Worm (Caenorhabditis elegans): Measurements from ENCODE around the gene sra-7.

Gene sra-7

DNA sequence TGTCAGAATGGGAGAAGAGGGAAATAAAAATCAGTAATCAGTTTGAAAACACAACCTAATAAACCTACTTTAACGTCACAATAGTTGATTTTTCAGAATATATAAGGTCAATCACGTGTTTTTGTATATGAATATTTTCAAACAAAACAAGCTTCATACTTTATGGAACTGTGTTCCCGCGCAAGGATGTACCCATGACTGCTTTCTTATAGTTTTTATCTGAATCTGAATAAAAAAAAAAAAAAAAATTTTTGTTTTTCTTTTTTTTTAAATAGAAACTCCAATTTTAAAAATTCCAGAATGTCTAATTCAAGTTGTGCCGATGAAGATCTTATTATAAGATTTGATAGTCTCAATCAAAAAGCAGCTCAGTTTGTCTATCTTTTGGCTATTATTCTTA, 16.0 kb upstream of the sra-7 start, which contains the start of gene sra-2:
Gene sra-2, plus strand, starts transcription at position 301 of the 400 bp plus-strand sequence.
- TF ChIP-seq nhr-28 (tag; optimal IDR thresholded peaks at IDR 0.05), result no peak
- TF ChIP-seq zag-1 (tag; optimal IDR thresholded peaks at IDR 0.05), result no peak
- no peak for TF ChIP-seq jun-1 (tag; optimal IDR thresholded peaks at IDR 0.05)
- no peak for TF ChIP-seq nhr-67 (tag; optimal IDR thresholded peaks at IDR 0.05)
- no peak for TF ChIP-seq nhr-25 (tag; optimal IDR thresholded peaks at IDR 0.05)
- no peak for TF ChIP-seq lin-15B (tag; optimal IDR thresholded peaks at IDR 0.05)
- TF ChIP-seq elt-2 (tag; optimal IDR thresholded peaks at IDR 0.05), result no peak
- TF ChIP-seq nhr-23 (tag; optimal IDR thresholded peaks at IDR 0.05), result no peak
- TF ChIP-seq skn-1 (tag; optimal IDR thresholded peaks at IDR 0.05), result no peak
- no peak for TF ChIP-seq ama-1 (optimal IDR thresholded peaks at IDR 0.05)
- no peak for TF ChIP-seq mml-1 (tag; optimal IDR thresholded peaks at IDR 0.05)
- TF ChIP-seq hmg-11 (tag; optimal IDR thresholded peaks at IDR 0.05), result no peak

DNA sequence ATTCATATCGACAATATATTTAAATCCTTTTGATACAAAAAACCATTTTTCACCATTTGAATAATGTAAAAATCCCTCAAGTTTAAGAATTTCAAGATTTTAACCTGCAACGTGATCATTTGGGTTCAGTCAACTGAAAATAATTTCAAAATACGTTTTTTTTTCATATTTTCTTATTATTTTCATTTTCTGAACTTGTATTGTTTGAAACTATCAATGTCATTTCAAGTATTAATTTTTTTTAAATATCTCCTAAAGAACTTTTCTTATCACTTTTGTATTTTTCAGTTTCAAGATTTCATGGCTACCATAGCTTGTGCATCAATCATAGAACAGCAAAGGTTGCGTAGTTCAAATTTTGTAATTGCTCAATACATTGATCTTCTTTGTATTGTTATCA, 12.5 kb upstream of the sra-7 start, which contains the start of gene sra-9:
Gene sra-9, plus strand, starts transcription at position 301 of the 400 bp plus-strand sequence.
- no peak for TF ChIP-seq R02D3.7 (tag; optimal IDR thresholded peaks at IDR 0.05)
- TF ChIP-seq ztf-11 (tag; optimal IDR thresholded peaks at IDR 0.05), result no peak
- no peak for TF ChIP-seq nhr-77 (tag; optimal IDR thresholded peaks at IDR 0.05)
- no peak for TF ChIP-seq aly-2 (tag; optimal IDR thresholded peaks at IDR 0.05)
- TF ChIP-seq ama-1 (optimal IDR thresholded peaks at IDR 0.05), result no peak
- no peak for TF ChIP-seq egl-27 (tag; optimal IDR thresholded peaks at IDR 0.05)
- no peak for TF ChIP-seq daf-12 (tag; optimal IDR thresholded peaks at IDR 0.05)
- no peak for TF ChIP-seq lin-39 (tag; optimal IDR thresholded peaks at IDR 0.05)
- no peak for TF ChIP-seq nhr-43 (tag; optimal IDR thresholded peaks at IDR 0.05; ENCODE audit: poor library complexity, severe bottlenecking)

DNA sequence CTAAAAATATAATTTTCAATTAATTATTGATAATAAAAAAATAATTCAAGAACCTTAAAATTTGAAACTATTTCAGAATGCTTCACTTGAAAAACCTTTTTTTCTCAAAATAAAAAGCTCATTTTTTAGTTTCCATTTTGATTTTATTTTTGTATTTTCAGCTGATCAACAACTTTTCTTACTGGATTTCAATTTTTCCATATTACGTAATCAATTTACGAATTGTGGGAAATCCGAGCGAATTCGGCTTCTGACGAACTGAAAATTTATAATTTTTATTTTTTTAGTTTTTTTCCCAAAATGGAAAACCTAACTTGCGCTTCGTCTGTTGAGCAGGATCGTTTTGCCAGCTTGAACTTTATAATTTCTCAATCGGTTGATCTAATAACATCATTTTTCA, 7.1 kb upstream of the sra-7 start, which contains the start of gene sra-8:
Gene sra-8, plus strand, starts transcription at position 301 of the 400 bp plus-strand sequence.
- TF ChIP-seq nhr-23 (tag; optimal IDR thresholded peaks at IDR 0.05) (no peak), ama-1 (optimal IDR thresholded peaks at IDR 0.05) (no peak), nhr-11 (tag; optimal IDR thresholded peaks at IDR 0.05) (no peak), egl-5 (tag; optimal IDR thresholded peaks at IDR 0.05) (no peak), ztf-11 (tag; optimal IDR thresholded peaks at IDR 0.05) (no peak), ceh-9 (tag; optimal IDR thresholded peaks at IDR 0.05) (no peak), jun-1 (tag; optimal IDR thresholded peaks at IDR 0.05) (no peak), hmg-11 (tag; optimal IDR thresholded peaks at IDR 0.05) (no peak), lin-15B (tag; optimal IDR thresholded peaks at IDR 0.05) (no peak), nhr-43 (tag; optimal IDR thresholded peaks at IDR 0.05; ENCODE audit: poor library complexity, severe bottlenecking) (no peak), pqm-1 (tag; optimal IDR thresholded peaks at IDR 0.05) (no peak), zag-1 (tag; optimal IDR thresholded peaks at IDR 0.05) (no peak), sea-2 (GFP tag; optimal IDR thresholded peaks at IDR 0.05) (no peak), ceh-28 (tag; optimal IDR thresholded peaks at IDR 0.05) (no peak), fkh-2 (tag; optimal IDR thresholded peaks at IDR 0.05) (no peak), ZK546.5 (tag; optimal IDR thresholded peaks at IDR 0.05) (no peak), mdl-1 (tag; optimal IDR thresholded peaks at IDR 0.05) (no peak), skn-1 (tag; optimal IDR thresholded peaks at IDR 0.05) (no peak)

DNA sequence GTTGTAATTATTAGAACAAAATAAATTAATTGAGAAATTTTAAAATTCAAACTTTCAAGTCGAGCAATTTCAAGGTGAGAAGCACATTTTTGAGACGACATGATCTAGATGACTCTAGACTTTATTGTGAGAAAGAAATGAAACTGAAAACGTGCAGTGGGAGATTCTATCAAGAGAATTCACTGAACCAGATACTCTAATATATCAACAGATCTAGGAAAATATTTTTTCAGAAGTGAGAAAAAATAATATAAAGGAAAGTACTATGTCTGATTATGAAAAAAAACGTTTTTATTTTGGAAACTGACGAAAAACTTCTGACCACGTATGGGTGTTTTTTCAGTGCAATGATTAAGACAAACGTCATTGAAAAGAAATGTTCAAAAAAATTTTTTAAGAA, 3.8 kb upstream of the sra-7 start, which contains the start of gene sra-3:
Gene sra-3, minus strand, starts transcription at position 101 of the 400 bp plus-strand sequence.
- no peak for TF ChIP-seq nhr-23 (tag; optimal IDR thresholded peaks at IDR 0.05)
- TF ChIP-seq eor-1 (tag; optimal IDR thresholded peaks at IDR 0.05), result no peak
- TF ChIP-seq hmg-11 (tag; optimal IDR thresholded peaks at IDR 0.05), result no peak
- no peak for TF ChIP-seq unc-39 (tag; optimal IDR thresholded peaks at IDR 0.05)
- TF ChIP-seq elt-3 (tag; optimal IDR thresholded peaks at IDR 0.05), result no peak
- TF ChIP-seq ZK546.5 (tag; optimal IDR thresholded peaks at IDR 0.05), result no peak
- TF ChIP-seq nhr-11 (tag; optimal IDR thresholded peaks at IDR 0.05), result no peak
- no peak for TF ChIP-seq mml-1 (tag; optimal IDR thresholded peaks at IDR 0.05)
- TF ChIP-seq mdl-1 (tag; optimal IDR thresholded peaks at IDR 0.05), result no peak
- TF ChIP-seq nhr-28 (tag; optimal IDR thresholded peaks at IDR 0.05), result no peak
- no peak for TF ChIP-seq lin-39 (tag; optimal IDR thresholded peaks at IDR 0.05)
- TF ChIP-seq ceh-82 (tag; optimal IDR thresholded peaks at IDR 0.05), result no peak
- TF ChIP-seq ama-1 (optimal IDR thresholded peaks at IDR 0.05), result no peak
- TF ChIP-seq ceh-9 (tag; optimal IDR thresholded peaks at IDR 0.05), result no peak

DNA sequence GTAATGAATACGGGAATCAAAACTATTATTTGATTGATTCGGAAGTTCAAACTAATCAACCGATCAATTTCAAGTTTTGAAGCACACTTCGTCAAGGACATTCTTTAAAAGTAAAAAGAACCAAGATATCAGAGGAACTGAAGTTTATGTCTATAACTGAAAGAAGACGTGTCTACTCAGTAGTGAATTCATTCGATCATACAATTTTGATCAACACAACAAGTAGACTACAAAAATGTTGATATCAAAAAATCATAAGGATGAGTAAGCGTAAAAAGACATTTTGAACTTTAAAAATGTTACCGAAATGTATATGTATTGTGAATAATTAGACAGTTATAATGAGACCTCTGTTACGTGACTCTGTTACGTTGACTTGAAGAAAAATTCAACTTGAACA, 1.7 kb upstream of the sra-7 start, which contains the start of gene sra-4:
Gene sra-4, minus strand, starts transcription at position 101 of the 400 bp plus-strand sequence.
- no peak for TF ChIP-seq unc-62 (GFP tag; optimal IDR thresholded peaks at IDR 0.05)
- TF ChIP-seq mdl-1 (tag; optimal IDR thresholded peaks at IDR 0.05), result no peak
- no peak for TF ChIP-seq elt-3 (tag; optimal IDR thresholded peaks at IDR 0.05)
- no peak for TF ChIP-seq nhr-23 (tag; optimal IDR thresholded peaks at IDR 0.05)
- TF ChIP-seq hmg-11 (tag; optimal IDR thresholded peaks at IDR 0.05), result no peak
- TF ChIP-seq nhr-11 (tag; optimal IDR thresholded peaks at IDR 0.05), result no peak
- TF ChIP-seq lin-39 (tag; optimal IDR thresholded peaks at IDR 0.05), result no peak
- no peak for TF ChIP-seq jun-1 (tag; optimal IDR thresholded peaks at IDR 0.05)
- no peak for TF ChIP-seq nhr-25 (tag; optimal IDR thresholded peaks at IDR 0.05)
- TF ChIP-seq egl-27 (tag; optimal IDR thresholded peaks at IDR 0.05), result no peak
- TF ChIP-seq nhr-12 (tag; optimal IDR thresholded peaks at IDR 0.05), result no peak
- TF ChIP-seq ceh-28 (tag; optimal IDR thresholded peaks at IDR 0.05), result no peak
- no peak for TF ChIP-seq fkh-10 (GFP tag; optimal IDR thresholded peaks at IDR 0.05)

Data from whole organism, L3 larva.